Worm (Caenorhabditis elegans) whole organism, L2 larva: ENCODE measurements around the gene nep-12.

Experiments used
- ama-1 ChIP-seq: fragments of 150-350 bp; optimal IDR thresholded peaks from 2 replicates; lab custom pipeline; 2018; ENCODE audit warnings: inconsistent platforms
- nhr-237 ChIP-seq: fragments of 150-350 bp; optimal IDR thresholded peaks from 2 replicates; lab custom pipeline; 2014; ENCODE audit warnings: missing biosample characterization, missing genetic modification characterization
- ztf-11 ChIP-seq: sonication (generic microtip); optimal IDR thresholded peaks from 2 replicates; lab custom pipeline; 2017; ENCODE audit warnings: missing biosample characterization, missing genetic modification characterization

DNA sequence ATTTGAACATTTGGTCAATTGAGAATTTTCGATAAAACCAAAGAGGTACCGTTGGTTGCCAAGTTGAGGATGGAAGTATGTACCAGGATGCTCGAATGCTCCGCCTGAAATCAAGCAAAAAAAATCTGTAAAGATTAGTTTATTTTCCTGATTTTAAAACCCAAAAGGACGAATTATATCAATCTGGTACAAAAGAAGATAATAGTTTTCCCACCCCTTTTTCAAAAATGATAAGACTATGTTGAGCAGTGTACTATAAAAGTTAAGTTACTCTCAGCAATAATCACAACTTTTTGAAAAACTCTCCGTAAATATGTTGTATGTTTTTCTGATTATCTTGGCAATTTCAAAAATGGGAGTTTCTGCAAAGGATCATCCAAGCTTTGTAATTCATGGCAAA is 25.9 kb downstream of the nep-12 start, which contains the start of gene F26G1.3:
- no peak for TF ChIP-seq ztf-11 (tag; lab: Kevin White, UChicago)
- TF ChIP-seq nhr-237 (tag; lab: Kevin White, UChicago), result no peak
- TF ChIP-seq ama-1 (lab: Kevin White, UChicago), result no peak
